Fruit fly (Drosophila melanogaster) whole organism, wandering third instar larva: ENCODE results near the gene CG13077.

Experiments used
- Abd-B ChIP-seq: fragments of >200 bp; optimal IDR thresholded peaks from 2 replicates; lab custom pipeline; 2017; ENCODE audit warnings: missing biosample characterization, missing genetic modification characterization
- HLH106 ChIP-seq: fragments of 200-800 bp; optimal IDR thresholded peaks from 3 replicates; lab custom pipeline; 2019; ENCODE audit warnings: missing biosample characterization, mild to moderate bottlenecking, missing genetic modification characterization, moderate library complexity
- Hr78 ChIP-seq: fragments of >200 bp; optimal IDR thresholded peaks from 2 replicates; lab custom pipeline; 2017; ENCODE audit warnings: missing biosample characterization, missing genetic modification characterization
- Mio ChIP-seq: sonication (Bioruptor generic); optimal IDR thresholded peaks from 2 replicates; lab custom pipeline; 2016; ENCODE audit warnings: missing biosample characterization, missing genetic modification characterization
- Vsx2 ChIP-seq: fragments of 200-300, 225-300 bp; sonication (Bioruptor generic); optimal IDR thresholded peaks from 2 replicates; lab custom pipeline; 2018; ENCODE audit warnings: missing biosample characterization, missing genetic modification characterization; ENCODE audit not compliant: partially characterized antibody
- br ChIP-seq: fragments of 200-800 bp; sonication (Bioruptor generic); optimal IDR thresholded peaks from 2 replicates; lab custom pipeline; 2016; ENCODE audit warnings: missing biosample characterization, missing genetic modification characterization
- dl ChIP-seq, 2 experiments: fragments of 175-275, 200-275 bp in 1 of 2; fragments of 200-275 bp in 1 of 2; sonication (Bioruptor generic); optimal IDR thresholded peaks; lab custom pipeline; 2018; ENCODE audit warnings: mild to moderate bottlenecking in 2 of 2, missing biosample characterization in 2 of 2, missing genetic modification characterization in 2 of 2, moderate library complexity in 2 of 2; ENCODE audit not compliant: partially characterized antibody in 2 of 2, insufficient read depth in 1 of 2
- dsf ChIP-seq: sonication (Bioruptor generic); optimal IDR thresholded peaks from 2 replicates; lab custom pipeline; 2016; ENCODE audit warnings: missing biosample characterization, missing genetic modification characterization, borderline replicate concordance
- fru ChIP-seq: fragments of 200-800 bp; sonication (Bioruptor generic); optimal IDR thresholded peaks from 3 replicates; lab custom pipeline; 2016; ENCODE audit warnings: missing biosample characterization, mild to moderate bottlenecking, missing genetic modification characterization
- lola ChIP-seq: fragments of >200 bp; optimal IDR thresholded peaks from 2 replicates; lab custom pipeline; 2017; ENCODE audit warnings: missing biosample characterization, missing genetic modification characterization
- psq ChIP-seq: fragments of 200-800 bp; sonication (Bioruptor generic); optimal IDR thresholded peaks from 3 replicates; lab custom pipeline; 2017; ENCODE audit warnings: missing biosample characterization, mild to moderate bottlenecking, missing genetic modification characterization, moderate library complexity
- rgr ChIP-seq: fragments of 200-800 bp; sonication (Bioruptor generic); optimal IDR thresholded peaks from 3 replicates; lab custom pipeline; 2016; ENCODE audit warnings: missing biosample characterization, mild to moderate bottlenecking, missing genetic modification characterization
- tai ChIP-seq: sonication (Bioruptor generic); optimal IDR thresholded peaks from 2 replicates; lab custom pipeline; 2016; ENCODE audit warnings: missing biosample characterization, missing genetic modification characterization
- woc ChIP-seq: sonication (Bioruptor generic); optimal IDR thresholded peaks from 2 replicates; lab custom pipeline; 2016; ENCODE audit warnings: missing biosample characterization, mild to moderate bottlenecking, missing genetic modification characterization

DNA sequence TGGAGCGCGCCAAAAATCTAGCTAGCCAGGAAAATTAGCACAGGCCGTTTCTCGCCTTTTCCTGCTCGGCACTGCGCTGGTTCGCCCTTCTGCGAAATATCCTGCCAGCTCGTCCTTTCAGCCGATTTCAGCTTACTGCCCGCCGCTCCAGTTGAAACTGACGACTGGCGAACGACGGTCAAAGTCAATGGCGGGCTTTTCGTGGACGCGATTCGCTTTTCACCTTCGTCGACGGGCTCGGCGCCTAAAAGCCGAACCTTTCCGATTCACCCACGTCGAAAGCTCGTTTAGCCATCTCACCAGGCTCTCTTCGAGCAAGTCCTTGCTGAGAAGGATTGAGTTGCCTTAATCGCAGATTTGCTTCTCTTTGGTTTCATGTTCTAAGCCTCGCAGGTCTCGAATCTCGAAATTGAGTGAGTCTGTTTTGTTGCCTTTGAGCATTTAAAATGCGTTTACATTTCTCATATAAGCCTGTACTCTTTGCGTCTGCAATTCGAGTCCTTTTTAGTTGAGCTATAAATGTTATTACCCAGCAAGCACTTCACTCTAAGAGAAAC lies 39.8 kb downstream of the CG13077 start:
- TF ChIP-seq Hr78 (GFP tag; lab: Kevin White, UChicago): no peak
- TF ChIP-seq woc (GFP tag; lab: Kevin White, UChicago): no peak
- no peak for TF ChIP-seq psq (GFP tag; lab: Kevin White, UChicago)
- no peak for TF ChIP-seq fru (GFP tag; lab: Kevin White, UChicago)
- TF ChIP-seq dl (GFP tag; optimal IDR thresholded peaks at IDR 0.05; lab: Kevin White, UChicago; ENCODE audit: insufficient read depth in 1 of 2, partially characterized antibody in 2 of 2): no peak
- no peak for TF ChIP-seq Mio (GFP tag; lab: Kevin White, UChicago)
- no peak for TF ChIP-seq lola (GFP tag; lab: Kevin White, UChicago)
- no peak for TF ChIP-seq br
- no peak for TF ChIP-seq tai (GFP tag; lab: Kevin White, UChicago)
- TF ChIP-seq Vsx2 (GFP tag; lab: Kevin White, UChicago): no peak
- TF ChIP-seq dsf (GFP tag; lab: Kevin White, UChicago): no peak
- no peak for TF ChIP-seq rgr (GFP tag; lab: Kevin White, UChicago)
- TF ChIP-seq Abd-B (GFP tag; lab: Kevin White, UChicago): no peak
- no peak for TF ChIP-seq HLH106
